Worm (Caenorhabditis elegans) whole organism, young adult: ENCODE results near the gene nep-17.

Source experiments
- B0019.2 ChIP-seq: fragments of 200-800 bp; sonication (Bioruptor generic); conservative IDR thresholded peaks from 2 replicates; pipeline ENCODE4 v1.3.6; 2022; ENCODE audit warnings: missing genetic modification reagents, missing genetic modification characterization, missing compliant biosample characterization
- C06A6.2 ChIP-seq: fragments of 200-800 bp; sonication (Bioruptor generic); conservative IDR thresholded peaks from 2 replicates; pipeline ENCODE4 v1.3.6; 2022; ENCODE audit warnings: missing genetic modification characterization, missing compliant biosample characterization
- F33H1.4 ChIP-seq: fragments of 200-800 bp; sonication (Bioruptor generic); IDR thresholded peaks from 2 replicates; pipeline ENCODE4 v1.3.6; 2022; ENCODE audit warnings: missing genetic modification reagents, missing genetic modification characterization, missing compliant biosample characterization
- F37B4.10 ChIP-seq: fragments of 200-800 bp; sonication (Bioruptor generic); IDR thresholded peaks from 2 replicates; pipeline ENCODE4 v1.3.6; 2022; ENCODE audit warnings: missing genetic modification characterization, missing compliant biosample characterization
- F49E8.2 ChIP-seq: sonication (generic microtip); optimal IDR thresholded peaks from 3 replicates; lab custom pipeline; 2017; ENCODE audit warnings: missing genetic modification characterization, mild to moderate bottlenecking, missing compliant biosample characterization, antibody characterized with exemption, moderate library complexity; ENCODE audit not compliant: insufficient read depth
- F55B11.4 ChIP-seq: sonication (generic microtip); optimal IDR thresholded peaks from 2 replicates; lab custom pipeline; 2016; ENCODE audit warnings: missing compliant biosample characterization, missing genetic modification characterization, borderline replicate concordance; ENCODE audit not compliant: insufficient read depth
- K12H6.12 ChIP-seq: fragments of 200-800 bp; sonication (Bioruptor generic); optimal IDR thresholded peaks from 2 replicates; lab custom pipeline; 2018; ENCODE audit warnings: mild to moderate bottlenecking, missing genetic modification characterization, missing compliant biosample characterization
- akir-1 ChIP-seq: fragments of 200-800 bp; sonication (Bioruptor generic); optimal IDR thresholded peaks from 2 replicates; lab custom pipeline; 2018; ENCODE audit warnings: mild to moderate bottlenecking, missing genetic modification characterization, moderate library complexity, missing compliant biosample characterization
- ama-1 ChIP-seq, 3 experiments: fragments of 150-350 bp in 1 of 3; sonication (generic microtip) in 2 of 3; optimal IDR thresholded peaks; 2 replicates each; lab custom pipeline; 2014 to 2018; ENCODE audit warnings: missing biosample characterization in 2 of 3, missing genetic modification characterization in 2 of 3, missing genetic modification reagents in 2 of 3
- attf-3 ChIP-seq: fragments of 200-800 bp; sonication (Bioruptor generic); conservative IDR thresholded peaks from 2 replicates; pipeline ENCODE4 v1.3.6; 2022; ENCODE audit warnings: missing genetic modification reagents, missing genetic modification characterization, missing compliant biosample characterization
- attf-5 ChIP-seq: fragments of 200-800 bp; sonication (Bioruptor generic); optimal IDR thresholded peaks from 2 replicates; lab custom pipeline; 2018; ENCODE audit warnings: mild to moderate bottlenecking, missing genetic modification characterization, missing compliant biosample characterization
- attf-6 ChIP-seq: fragments of 200-800 bp; sonication (Bioruptor generic); IDR thresholded peaks from 2 replicates; pipeline ENCODE4 v1.3.6; 2022; ENCODE audit warnings: missing genetic modification reagents, missing genetic modification characterization, missing compliant biosample characterization
- bed-2 ChIP-seq: fragments of 200-800 bp; sonication (Bioruptor generic); IDR thresholded peaks from 2 replicates; pipeline ENCODE4 v1.3.6; 2022; ENCODE audit warnings: missing genetic modification reagents, missing genetic modification characterization, missing compliant biosample characterization
- ceh-40 ChIP-seq: fragments of 200-800 bp; sonication (Bioruptor generic); IDR thresholded peaks from 2 replicates; pipeline ENCODE4 v1.3.6; 2022; ENCODE audit warnings: missing genetic modification characterization, missing compliant biosample characterization
- dpff-1 ChIP-seq: sonication (generic microtip); optimal IDR thresholded peaks from 2 replicates; lab custom pipeline; 2017; ENCODE audit warnings: mild to moderate bottlenecking, missing genetic modification characterization, missing compliant biosample characterization
- gei-17 ChIP-seq: fragments of 200-800 bp; sonication (Bioruptor generic); optimal IDR thresholded peaks from 2 replicates; lab custom pipeline; 2018; ENCODE audit warnings: mild to moderate bottlenecking, missing genetic modification characterization, missing compliant biosample characterization
- him-1 ChIP-seq: sonication (generic microtip); optimal IDR thresholded peaks from 2 replicates; lab custom pipeline; 2016; ENCODE audit warnings: missing genotype, missing genetic modification reagents, missing genetic modification characterization, missing compliant biosample characterization
- hmg-1.2 ChIP-seq: fragments of 200-800 bp; sonication (Bioruptor generic); IDR thresholded peaks from 2 replicates; pipeline ENCODE4 v1.3.6; 2022; ENCODE audit warnings: missing genetic modification reagents, missing genetic modification characterization, missing compliant biosample characterization
- hsf-1 ChIP-seq: fragments of 200-800 bp; sonication (Bioruptor generic); IDR thresholded peaks from 2 replicates; pipeline ENCODE4 v1.3.6; 2022; ENCODE audit warnings: missing genetic modification reagents, missing genetic modification characterization, missing compliant biosample characterization
- lin-35 ChIP-seq, 3 experiments: fragments of 150-350 bp in 2 of 3; sonication (generic microtip) in 1 of 3; optimal IDR thresholded peaks; 2 replicates each; lab custom pipeline; 2014 to 2018; ENCODE audit warnings: missing biosample characterization in 3 of 3, missing genetic modification characterization in 3 of 3, missing genetic modification reagents in 3 of 3
- lir-1 ChIP-seq: fragments of 200-800 bp; sonication (Bioruptor generic); conservative IDR thresholded peaks from 2 replicates; pipeline ENCODE4 v1.3.6; 2022; ENCODE audit warnings: missing genetic modification reagents, missing genetic modification characterization, missing compliant biosample characterization
- lsy-27 ChIP-seq: sonication (generic microtip); optimal IDR thresholded peaks from 2 replicates; lab custom pipeline; 2017; ENCODE audit warnings: missing genetic modification characterization, mild to moderate bottlenecking, missing compliant biosample characterization, antibody characterized with exemption, missing genotype, borderline replicate concordance; ENCODE audit not compliant: insufficient read depth
- madf-6 ChIP-seq: fragments of 200-800 bp; sonication (Bioruptor generic); IDR thresholded peaks from 2 replicates; pipeline ENCODE4 v1.3.6; 2022; ENCODE audit warnings: missing genetic modification reagents, missing genetic modification characterization, missing compliant biosample characterization
- madf-8 ChIP-seq: fragments of 200-800 bp; sonication (Bioruptor generic); conservative IDR thresholded peaks from 2 replicates; pipeline ENCODE4 v1.3.6; 2022; ENCODE audit warnings: missing genetic modification reagents, missing genetic modification characterization, missing compliant biosample characterization
- mxl-1 ChIP-seq: sonication (generic microtip); optimal IDR thresholded peaks from 2 replicates; lab custom pipeline; 2016; ENCODE audit warnings: missing genetic modification characterization, missing compliant biosample characterization
- nfya-1 ChIP-seq: sonication (generic microtip); optimal IDR thresholded peaks from 2 replicates; lab custom pipeline; 2017; ENCODE audit warnings: antibody characterized with exemption, missing compliant biosample characterization, missing genetic modification characterization, borderline replicate concordance; ENCODE audit not compliant: insufficient read depth
- nfyb-1 ChIP-seq: fragments of 200-800 bp; sonication (Bioruptor generic); IDR thresholded peaks from 2 replicates; pipeline ENCODE4 v1.3.6; 2022; ENCODE audit warnings: missing genetic modification reagents, missing genetic modification characterization, missing compliant biosample characterization
- nhr-179 ChIP-seq: sonication (generic microtip); optimal IDR thresholded peaks from 2 replicates; lab custom pipeline; 2016; ENCODE audit warnings: mild to moderate bottlenecking, missing genetic modification characterization, missing compliant biosample characterization
- nhr-27 ChIP-seq: fragments of 200-800 bp; sonication (Bioruptor generic); optimal IDR thresholded peaks from 2 replicates; lab custom pipeline; 2018; ENCODE audit warnings: mild to moderate bottlenecking, missing genetic modification characterization, moderate library complexity, missing compliant biosample characterization
- nhr-80 ChIP-seq: sonication (generic microtip); optimal IDR thresholded peaks from 2 replicates; lab custom pipeline; 2016; ENCODE audit warnings: missing genetic modification characterization, missing compliant biosample characterization
- rpc-1 ChIP-seq, 2 experiments: fragments of 150-350 bp in 1 of 2; sonication (generic microtip) in 1 of 2; optimal IDR thresholded peaks; 2 replicates each; lab custom pipeline; 2014 to 2018; ENCODE audit warnings: missing biosample characterization in 1 of 2, missing genetic modification characterization in 1 of 2, missing genetic modification reagents in 1 of 2, missing genotype in 1 of 2
- snpc-1.1 ChIP-seq: sonication (generic microtip); optimal IDR thresholded peaks from 2 replicates; lab custom pipeline; 2017; ENCODE audit warnings: missing genetic modification characterization, mild to moderate bottlenecking, missing compliant biosample characterization, antibody characterized with exemption, moderate library complexity, missing genotype, missing genetic modification reagents; ENCODE audit not compliant: insufficient read depth
- snpc-4 ChIP-seq, 5 experiments: fragments of 150-350 bp in 1 of 5; sonication (generic microtip) in 4 of 5; optimal IDR thresholded peaks; 2 replicates each; lab custom pipeline; 2014 to 2018; ENCODE audit warnings: missing genetic modification characterization in 5 of 5, missing biosample characterization in 3 of 5, antibody characterized with exemption in 2 of 5, mild to moderate bottlenecking in 2 of 5, missing compliant biosample characterization in 2 of 5, missing genotype in 2 of 5, moderate library complexity in 2 of 5, missing genetic modification reagents in 1 of 5
- somi-1 ChIP-seq: fragments of 200-800 bp; sonication (Bioruptor generic); optimal IDR thresholded peaks from 2 replicates; lab custom pipeline; 2018; ENCODE audit warnings: mild to moderate bottlenecking, missing genetic modification characterization, missing compliant biosample characterization
- unc-130 ChIP-seq: sonication (generic microtip); optimal IDR thresholded peaks from 2 replicates; lab custom pipeline; 2016; ENCODE audit warnings: missing genetic modification reagents, missing genetic modification characterization, missing compliant biosample characterization
- zfh-2 ChIP-seq: fragments of 200-800 bp; sonication (Bioruptor generic); conservative IDR thresholded peaks from 2 replicates; pipeline ENCODE4 v1.3.6; 2022; ENCODE audit warnings: missing genetic modification reagents, missing genetic modification characterization, missing compliant biosample characterization
- ztf-18 ChIP-seq: sonication (generic microtip); optimal IDR thresholded peaks from 2 replicates; lab custom pipeline; 2016; ENCODE audit warnings: missing genotype, mild to moderate bottlenecking, missing genetic modification characterization, missing compliant biosample characterization
- ztf-22 ChIP-seq: fragments of 200-800 bp; sonication (Bioruptor generic); optimal IDR thresholded peaks from 2 replicates; lab custom pipeline; 2018; ENCODE audit warnings: mild to moderate bottlenecking, missing genetic modification characterization, moderate library complexity, missing compliant biosample characterization
- ztf-25 ChIP-seq: fragments of 200-800 bp; sonication (Bioruptor generic); IDR thresholded peaks from 2 replicates; pipeline ENCODE4 v1.3.6; 2022; ENCODE audit warnings: missing genetic modification reagents, missing genetic modification characterization, missing compliant biosample characterization
- ztf-6 ChIP-seq: fragments of 200-800 bp; sonication (Bioruptor generic); IDR thresholded peaks from 2 replicates; pipeline ENCODE4 v1.3.6; 2022; ENCODE audit warnings: missing genetic modification reagents, missing genetic modification characterization, missing compliant biosample characterization

nep-17 gene

DNA sequence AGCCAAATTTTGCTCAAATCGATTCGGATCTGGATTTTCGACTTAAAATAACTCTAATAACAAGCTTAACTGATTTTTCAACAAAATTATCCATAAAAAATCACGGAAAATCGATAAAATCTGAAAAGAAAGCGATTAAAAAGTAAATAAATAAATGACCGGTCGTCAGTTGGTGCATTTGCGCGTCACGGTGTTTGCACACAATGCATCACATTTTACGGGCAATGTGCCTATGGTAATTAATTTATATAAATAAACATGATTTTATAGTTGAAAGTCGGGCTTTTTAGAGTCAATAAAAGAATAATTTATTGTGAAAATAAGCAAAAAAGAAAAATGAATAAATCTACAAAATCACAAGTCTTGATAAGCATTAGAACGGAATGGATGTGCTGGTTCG, 12.9 kb upstream of the nep-17 start (continued):
- TF ChIP-seq snpc-1.1 (tag; lab: Kevin White, UChicago) (no peak), rpc-1 (optimal IDR thresholded peaks at IDR 0.05; lab: Kevin White, UChicago) (no peak), rpc-1 (tag; optimal IDR thresholded peaks at IDR 0.05; lab: Kevin White, UChicago) (no peak), nfya-1 (tag; lab: Kevin White, UChicago) (no peak), akir-1 (no peak), lin-35 (GFP tag; optimal IDR thresholded peaks at IDR 0.05; lab: Kevin White, UChicago) (peak in 1 of 3 experiments; percentile 8), ztf-22 (GFP tag; lab: Kevin White, UChicago) (no peak), mxl-1 (no peak), attf-6 (GFP tag; lab: Robert Waterston, UW) (no peak), hsf-1 (GFP tag; lab: Robert Waterston, UW) (no peak), unc-130 (GFP tag; lab: Kevin White, UChicago) (no peak), madf-6 (GFP tag; lab: Robert Waterston, UW) (peak; percentile 65), snpc-4 (GFP tag; optimal IDR thresholded peaks at IDR 0.05; lab: Kevin White, UChicago) (no peak), snpc-4 (tag; optimal IDR thresholded peaks at IDR 0.05; lab: Kevin White, UChicago) (peak in 1 of 4 experiments; percentile 31), attf-5 (GFP tag; lab: Kevin White, UChicago) (no peak), F33H1.4 (GFP tag; lab: Robert Waterston, UW) (no peak), madf-8 (GFP tag; lab: Robert Waterston, UW) (no peak), zfh-2 (GFP tag; lab: Robert Waterston, UW) (no peak), nhr-27 (tag; lab: Kevin White, UChicago) (no peak), bed-2 (GFP tag; lab: Robert Waterston, UW) (no peak), ama-1 (optimal IDR thresholded peaks at IDR 0.05; lab: Kevin White, UChicago) (no peak), ama-1 (GFP tag; optimal IDR thresholded peaks at IDR 0.05; lab: Kevin White, UChicago) (no peak), somi-1 (GFP tag; lab: Kevin White, UChicago) (no peak), ceh-40 (GFP tag; lab: Robert Waterston, UW) (no peak), lsy-27 (tag; lab: Kevin White, UChicago) (no peak)

DNA sequence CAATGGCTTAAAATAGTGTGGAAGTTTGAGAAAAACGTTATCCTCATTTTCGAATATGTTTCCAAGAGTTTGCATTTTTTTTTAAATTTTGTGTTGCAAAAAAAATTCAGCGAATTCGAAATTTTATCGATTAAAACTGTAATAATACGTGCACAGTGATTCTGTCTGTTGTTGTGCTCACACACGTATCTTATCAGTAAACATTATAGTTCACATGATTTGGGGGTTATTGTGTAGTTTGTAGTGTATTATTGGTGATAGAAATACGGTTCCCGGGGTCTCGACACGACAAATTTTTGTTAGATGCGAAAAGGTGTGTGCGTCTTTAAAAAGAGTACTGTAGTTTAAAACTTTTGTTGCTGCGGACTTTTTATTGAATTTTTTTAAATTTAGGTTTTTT, 11.9 kb upstream of the nep-17 start, which contains the start of gene drr-1:
TSS of gene drr-1 (minus strand) at position 183 of the 400 bp plus-strand sequence.
- peak; percentile 38 for TF ChIP-seq nhr-80
- no peak for TF ChIP-seq attf-3 (GFP tag; lab: Robert Waterston, UW)
- TF ChIP-seq him-1 (tag; lab: Kevin White, UChicago), result no peak
- no peak for TF ChIP-seq F49E8.2 (tag; lab: Kevin White, UChicago)

ce11 chrII:13500582-13500981, 7.0 kb upstream of the nep-17 start:
- no peak for TF ChIP-seq F49E8.2 (tag; lab: Kevin White, UChicago)
- TF ChIP-seq ztf-6, result no peak
- TF ChIP-seq F55B11.4 (tag; lab: Kevin White, UChicago), result no peak
- no peak for TF ChIP-seq K12H6.12 (tag; lab: Kevin White, UChicago)
- no peak for TF ChIP-seq akir-1
- no peak for TF ChIP-seq nfya-1 (tag; lab: Kevin White, UChicago)
- TF ChIP-seq B0019.2 (GFP tag; lab: Robert Waterston, UW), result no peak
- TF ChIP-seq nhr-80, result no peak
- no peak for TF ChIP-seq C06A6.2 (GFP tag; lab: Robert Waterston, UW)
- TF ChIP-seq ztf-25 (GFP tag; lab: Robert Waterston, UW), result no peak
- TF ChIP-seq nhr-179 (tag; lab: Kevin White, UChicago), result no peak
- no peak for TF ChIP-seq zfh-2 (GFP tag; lab: Robert Waterston, UW)
- TF ChIP-seq lir-1, result no peak
- TF ChIP-seq gei-17 (GFP tag; lab: Kevin White, UChicago), result no peak
- TF ChIP-seq him-1 (tag; lab: Kevin White, UChicago), result no peak
- TF ChIP-seq F37B4.10 (GFP tag; lab: Robert Waterston, UW), result no peak
- no peak for TF ChIP-seq nfyb-1 (GFP tag; lab: Robert Waterston, UW)
- TF ChIP-seq ztf-18 (tag; lab: Kevin White, UChicago), result no peak
- TF ChIP-seq dpff-1 (tag; lab: Kevin White, UChicago), result no peak
- TF ChIP-seq hmg-1.2 (GFP tag; lab: Robert Waterston, UW), result no peak
